Worm (Caenorhabditis elegans) whole organism, L4 larva: ENCODE results near the gene F16H6.3.

Experiments
- ceh-32 ChIP-seq: sonication (generic microtip); optimal IDR thresholded peaks from 2 replicates; lab custom pipeline; 2016; ENCODE audit warnings: mild to moderate bottlenecking, missing genetic modification characterization, missing compliant biosample characterization; ENCODE audit not compliant: poor library complexity
- ceh-82 ChIP-seq: sonication (generic microtip); optimal IDR thresholded peaks from 2 replicates; lab custom pipeline; 2017; ENCODE audit warnings: missing biosample characterization, missing genetic modification characterization
- ces-1 ChIP-seq: fragments of 150-350 bp; sonication (generic microtip); optimal IDR thresholded peaks from 4 replicates; lab custom pipeline; 2014; ENCODE audit warnings: missing biosample characterization, missing genetic modification reagents, missing genetic modification characterization
- daf-12 ChIP-seq: fragments of 150-350 bp; optimal IDR thresholded peaks from 2 replicates; lab custom pipeline; 2014; ENCODE audit warnings: missing biosample characterization, missing genetic modification reagents, missing genetic modification characterization
- hif-1 ChIP-seq, 2 experiments: sonication (generic microtip); optimal IDR thresholded peaks; 2 replicates each; lab custom pipeline; 2016 to 2017; ENCODE audit warnings: missing compliant biosample characterization in 2 of 2, missing genetic modification characterization in 2 of 2, missing genetic modification reagents in 2 of 2, missing genotype in 2 of 2, mild to moderate bottlenecking in 1 of 2
- hmg-1.1 ChIP-seq: fragments of 200-800 bp; sonication (Bioruptor generic); IDR thresholded peaks from 2 replicates; pipeline ENCODE4 v1.3.6; 2022; ENCODE audit warnings: missing genetic modification reagents, missing genetic modification characterization, missing compliant biosample characterization
- snpc-4 ChIP-seq: fragments of 150-350 bp; optimal IDR thresholded peaks from 2 replicates; lab custom pipeline; 2014; ENCODE audit warnings: missing biosample characterization, missing genetic modification characterization
- ztf-11 ChIP-seq: fragments of 150-350 bp; optimal IDR thresholded peaks from 2 replicates; lab custom pipeline; 2014; ENCODE audit warnings: missing biosample characterization, missing genetic modification characterization

- no peak for TF ChIP-seq ces-1
- TF ChIP-seq snpc-4 (tag; lab: Kevin White, UChicago): no peak
- TF ChIP-seq ceh-32 (tag; lab: Kevin White, UChicago): no peak
- no peak for TF ChIP-seq hif-1 (tag; optimal IDR thresholded peaks at IDR 0.05; lab: Kevin White, UChicago)
- TF ChIP-seq ztf-11 (tag; lab: Kevin White, UChicago): no peak
- TF ChIP-seq ceh-82 (tag; lab: Kevin White, UChicago): no peak
- no peak for TF ChIP-seq hmg-1.1
- TF ChIP-seq daf-12 (tag; lab: Kevin White, UChicago): no peak
Measured at ce11 chrV:18188328-18188727, 6.8 kb upstream of the F16H6.3 start, which contains the start of gene clec-245.
